Worm (Caenorhabditis elegans): Measurements from ENCODE around the gene C13F10.5.

Gene C13F10.5

ce11 chrV:7194818-7195217 lies 24.1 kb downstream of the C13F10.5 start:
- TF ChIP-seq tag-97 (GFP tag; IDR thresholded peaks at IDR 0.05), result no peak
- TF ChIP-seq F49E8.2 (tag; optimal IDR thresholded peaks at IDR 0.05; ENCODE audit: borderline replicate concordance), result no peak
- TF ChIP-seq fkh-10 (GFP tag; optimal IDR thresholded peaks at IDR 0.05), result no peak
- TF ChIP-seq set-16 (GFP tag; IDR thresholded peaks at IDR 0.05), result peak; percentile 64
- TF ChIP-seq Y48G9A.11 (GFP tag; IDR thresholded peaks at IDR 0.05), result no peak
- TF ChIP-seq ztf-11 (tag; optimal IDR thresholded peaks at IDR 0.05), result no peak

DNA sequence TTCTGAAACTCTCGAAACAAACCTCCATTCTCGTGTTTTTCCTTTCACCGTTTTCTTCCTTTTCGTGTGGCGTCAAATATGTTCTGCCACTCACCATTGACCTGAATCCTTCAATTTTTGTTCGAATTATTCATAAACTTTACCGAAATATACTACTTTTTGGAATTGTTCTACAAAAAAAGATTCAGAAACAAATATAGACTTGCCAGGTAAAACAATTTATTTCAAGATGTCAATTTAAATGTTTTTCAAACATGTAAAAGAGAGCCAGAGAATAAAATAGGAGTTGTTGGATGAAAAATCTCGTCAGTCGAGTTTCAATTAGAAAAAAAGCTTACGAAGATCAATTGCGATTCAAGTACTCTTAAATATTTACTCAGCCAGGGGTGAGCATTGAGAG lies 25.3 kb downstream of the C13F10.5 start, which contains the start of gene F09G2.8:
F09G2.8 (minus strand) TSS at position 101 of the 400 bp plus-strand sequence.
- TF ChIP-seq arid-1 (GFP tag; conservative IDR thresholded peaks at IDR 0.05), result no peak
- TF ChIP-seq unc-39 (tag; optimal IDR thresholded peaks at IDR 0.05), result no peak
- TF ChIP-seq nhr-11 (tag; optimal IDR thresholded peaks at IDR 0.05), result no peak
- TF ChIP-seq fos-1 (tag; optimal IDR thresholded peaks at IDR 0.05), result no peak
- no peak for TF ChIP-seq lsy-2 (tag; optimal IDR thresholded peaks at IDR 0.05)
- no peak for TF ChIP-seq lin-13 (GFP tag; optimal IDR thresholded peaks at IDR 0.05)
- no peak for TF ChIP-seq tra-1 (GFP tag; IDR thresholded peaks at IDR 0.05)
- TF ChIP-seq sdz-12 (GFP tag; optimal IDR thresholded peaks at IDR 0.05), result no peak
- no peak for TF ChIP-seq zfp-2 (tag; optimal IDR thresholded peaks at IDR 0.05)
- no peak for TF ChIP-seq daf-8 (GFP tag; IDR thresholded peaks at IDR 0.05)
- no peak for TF ChIP-seq madf-9 (GFP tag; conservative IDR thresholded peaks at IDR 0.05)
- TF ChIP-seq nhr-25 (tag; optimal IDR thresholded peaks at IDR 0.05; ENCODE audit: borderline replicate concordance, insufficient read depth), result no peak
- no peak for TF ChIP-seq dmd-6 (GFP tag; IDR thresholded peaks at IDR 0.05)
- TF ChIP-seq Y105C5A.15 (GFP tag; IDR thresholded peaks at IDR 0.05), result no peak
- TF ChIP-seq dmd-9 (GFP tag; IDR thresholded peaks at IDR 0.05), result no peak

ce11 chrV:7187295-7187694 lies 31.6 kb downstream of the C13F10.5 start:
- TF ChIP-seq arid-1 (GFP tag; conservative IDR thresholded peaks at IDR 0.05) (no peak), daf-16 (GFP tag; optimal IDR thresholded peaks at IDR 0.05) (peak in 1 of 2 experiments; percentile 4), daf-16 (tag; optimal IDR thresholded peaks at IDR 0.05) (peak; percentile 32), ZK337.2 (GFP tag; IDR thresholded peaks at IDR 0.05) (no peak), dmd-6 (GFP tag; IDR thresholded peaks at IDR 0.05) (peak; percentile 60), ceh-20 (GFP tag; IDR thresholded peaks at IDR 0.05) (no peak)

- TF ChIP-seq rbr-2 (tag; optimal IDR thresholded peaks at IDR 0.05), result no peak
- no peak for TF ChIP-seq zip-2 (tag; optimal IDR thresholded peaks at IDR 0.05)
- TF ChIP-seq hlh-30 (tag; optimal IDR thresholded peaks at IDR 0.05; ENCODE audit: insufficient read depth), result no peak
- TF ChIP-seq nhr-111 (GFP tag; optimal IDR thresholded peaks at IDR 0.05), result no peak
- no peak for TF ChIP-seq tra-1 (GFP tag; IDR thresholded peaks at IDR 0.05)
- peak; percentile 49 for TF ChIP-seq nhr-77 (tag; optimal IDR thresholded peaks at IDR 0.05)
- TF ChIP-seq cey-2 (tag; optimal IDR thresholded peaks at IDR 0.05; ENCODE audit: borderline replicate concordance, insufficient read depth), result no peak
- peak; percentile 75; the same call in 1 of the 2 replicates for TF ChIP-seq lin-1 (GFP tag; IDR thresholded peaks at IDR 0.05)
- TF ChIP-seq zip-11 (GFP tag; IDR thresholded peaks at IDR 0.05), result no peak
- no peak for TF ChIP-seq aly-2 (tag; optimal IDR thresholded peaks at IDR 0.05)
- TF ChIP-seq ctbp-1 (GFP tag; IDR thresholded peaks at IDR 0.05), result no peak
- TF ChIP-seq hlh-11 (tag; optimal IDR thresholded peaks at IDR 0.05), result peak; percentile 52
- TF ChIP-seq daf-19 (GFP tag; conservative IDR thresholded peaks at IDR 0.05), result no peak
- TF ChIP-seq nhr-237 (tag; optimal IDR thresholded peaks at IDR 0.05), result no peak
- TF ChIP-seq F49E8.2 (tag; optimal IDR thresholded peaks at IDR 0.05; ENCODE audit: borderline replicate concordance), result no peak
- TF ChIP-seq zfp-2 (tag; optimal IDR thresholded peaks at IDR 0.05), result no peak
- TF ChIP-seq pqm-1 (tag; optimal IDR thresholded peaks at IDR 0.05), result peak; percentile 69
- no peak for TF ChIP-seq set-16 (GFP tag; IDR thresholded peaks at IDR 0.05)
- TF ChIP-seq fos-1 (tag; optimal IDR thresholded peaks at IDR 0.05), result no peak
- no peak for TF ChIP-seq ama-1 (optimal IDR thresholded peaks at IDR 0.05)
- no peak for TF ChIP-seq daf-8 (GFP tag; IDR thresholded peaks at IDR 0.05)
- no peak for TF ChIP-seq nhr-42 (GFP tag; IDR thresholded peaks at IDR 0.05)
- no peak for TF ChIP-seq F44E2.7 (GFP tag; IDR thresholded peaks at IDR 0.05)
- TF ChIP-seq unc-62 (GFP tag; optimal IDR thresholded peaks at IDR 0.05 in 1 of 2), result no peak
- TF ChIP-seq unc-62 (tag; optimal IDR thresholded peaks at IDR 0.05), result no peak
- TF ChIP-seq pha-4 (GFP tag; IDR thresholded peaks at IDR 0.05), result no peak
- no peak for TF ChIP-seq pha-4 (tag; optimal IDR thresholded peaks at IDR 0.05)
- TF ChIP-seq T20F7.1 (GFP tag; optimal IDR thresholded peaks at IDR 0.05), result no peak
Measured at ce11 chrV:7186599-7186998, 32.3 kb downstream of the C13F10.5 start.

Measured in whole organism, L4 larva.